Fruit fly (Drosophila melanogaster): ENCODE results near the gene Daao2.

The Daao2 gene

dm6 chr2L:6789358-6789757, 13.5 kb upstream of the Daao2 start (continued):
- peak; percentile 57; the same call in 1 of the 2 replicates for TF ChIP-seq GATAe (GFP tag; conservative IDR thresholded peaks at IDR 0.05)
- TF ChIP-seq Rx (GFP tag; IDR thresholded peaks at IDR 0.05), result 0 out of 2 replicates have a peak, but pooled peaks have one; percentile 11
- TF ChIP-seq nau (GFP tag; optimal IDR thresholded peaks at IDR 0.05), result peak; percentile 32
- no peak for TF ChIP-seq Dek (tag; optimal IDR thresholded peaks at IDR 0.05)
- no peak for TF ChIP-seq CG14050 (GFP tag; IDR thresholded peaks at IDR 0.05)
- TF ChIP-seq CG2875 (GFP tag; optimal IDR thresholded peaks at IDR 0.05), result no peak
- no peak for TF ChIP-seq chn (GFP tag; optimal IDR thresholded peaks at IDR 0.05)
- TF ChIP-seq CG31388 (GFP tag; optimal IDR thresholded peaks at IDR 0.05), result no peak
- no peak for TF ChIP-seq tap (tag; optimal IDR thresholded peaks at IDR 0.05)
- peak; percentile 36 for TF ChIP-seq CG10543 (GFP tag; optimal IDR thresholded peaks at IDR 0.05)
- TF ChIP-seq rib (GFP tag; IDR thresholded peaks at IDR 0.05), result no peak
- peak; percentile 30 for TF ChIP-seq CG2678 (tag; optimal IDR thresholded peaks at IDR 0.05)
- TF ChIP-seq peb (GFP tag; IDR thresholded peaks at IDR 0.05), result no peak
- no peak for TF ChIP-seq CG14441 (GFP tag; IDR thresholded peaks at IDR 0.05)
- TF ChIP-seq mirr (GFP tag; optimal IDR thresholded peaks at IDR 0.05), result peak; percentile 88
- TF ChIP-seq HmgZ (tag; optimal IDR thresholded peaks at IDR 0.05), result peak; percentile 13
- TF ChIP-seq CG13624 (GFP tag; optimal IDR thresholded peaks at IDR 0.05), result no peak
- no peak for TF ChIP-seq oc (tag; optimal IDR thresholded peaks at IDR 0.05)
- TF ChIP-seq gro (GFP tag; optimal IDR thresholded peaks at IDR 0.05), result no peak
- TF ChIP-seq CG10654 (GFP tag; optimal IDR thresholded peaks at IDR 0.05), result no peak
- peak; percentile 21 for TF ChIP-seq corto (GFP tag; optimal IDR thresholded peaks at IDR 0.05)
- TF ChIP-seq sug (tag; optimal IDR thresholded peaks at IDR 0.05), result peak; percentile 70
- no peak for TF ChIP-seq lov (optimal IDR thresholded peaks at IDR 0.05)
- TF ChIP-seq lov (GFP tag; IDR thresholded peaks at IDR 0.05), result 0 out of 3 replicates have a peak, but pooled peaks have one; percentile 15
- TF ChIP-seq bsh (GFP tag; optimal IDR thresholded peaks at IDR 0.05), result peak in 1 of 2 experiments; percentile 2
- no peak for TF ChIP-seq CG12769 (tag; optimal IDR thresholded peaks at IDR 0.05)
- TF ChIP-seq p53 (GFP tag; optimal IDR thresholded peaks at IDR 0.05), result no peak
- TF ChIP-seq CG6813 (GFP tag; optimal IDR thresholded peaks at IDR 0.05), result peak; percentile 33
- TF ChIP-seq CG13296 (GFP tag; optimal IDR thresholded peaks at IDR 0.05), result peak; percentile 47
- TF ChIP-seq CG9609 (GFP tag; optimal IDR thresholded peaks at IDR 0.05), result no peak
- no peak for TF ChIP-seq dan (GFP tag; IDR thresholded peaks at IDR 0.05)
- TF ChIP-seq repo (GFP tag; optimal IDR thresholded peaks at IDR 0.05), result no peak
- TF ChIP-seq Dbx (GFP tag; IDR thresholded peaks at IDR 0.05), result no peak
- TF ChIP-seq Nf-YC (tag; optimal IDR thresholded peaks at IDR 0.05), result peak; percentile 15
- TF ChIP-seq CG8089 (GFP tag; optimal IDR thresholded peaks at IDR 0.05), result no peak
- TF ChIP-seq CG17385 (GFP tag; optimal IDR thresholded peaks at IDR 0.05), result no peak
- TF ChIP-seq Adf1 (GFP tag; IDR thresholded peaks at IDR 0.05), result no peak
- no peak for TF ChIP-seq CG7271 (tag; optimal IDR thresholded peaks at IDR 0.05)
- TF ChIP-seq CG11456 (GFP tag; IDR thresholded peaks at IDR 0.05), result no peak
- TF ChIP-seq lola (GFP tag; optimal IDR thresholded peaks at IDR 0.05), result no peak
- no peak for TF ChIP-seq CG16779 (GFP tag; IDR thresholded peaks at IDR 0.05)
- peak; percentile 25 for TF ChIP-seq BtbVII (GFP tag; optimal IDR thresholded peaks at IDR 0.05)
- TF ChIP-seq Hand (GFP tag; optimal IDR thresholded peaks at IDR 0.05), result no peak
- TF ChIP-seq CG3281 (GFP tag; optimal IDR thresholded peaks at IDR 0.05), result peak; percentile 39
- TF ChIP-seq CG12071 (GFP tag; optimal IDR thresholded peaks at IDR 0.05), result peak; percentile 25
- no peak for TF ChIP-seq ERR (GFP tag; optimal IDR thresholded peaks at IDR 0.05)
- TF ChIP-seq Opbp (GFP tag; IDR thresholded peaks at IDR 0.05; ENCODE audit: partially characterized antibody), result no peak
- TF ChIP-seq Asciz (GFP tag; optimal IDR thresholded peaks at IDR 0.05), result peak; percentile 41
- 0 out of 3 replicates have a peak, but pooled peaks have one; percentile 69 for TF ChIP-seq CG2199 (GFP tag; IDR thresholded peaks at IDR 0.05)
- no peak for TF ChIP-seq Poxn (GFP tag; IDR thresholded peaks at IDR 0.05)
- TF ChIP-seq CG7556 (GFP tag; optimal IDR thresholded peaks at IDR 0.05), result no peak

Data from whole organism, embryonic.